Worm (Caenorhabditis elegans): ENCODE results near the gene Y27F2A.8.

ce11 chrII:3213898-3214297 is 30.3 kb downstream of the Y27F2A.8 start, which contains the start of gene ZC239.4:
- TF ChIP-seq zag-1 (tag; optimal IDR thresholded peaks at IDR 0.05) (no peak), unc-98 (GFP tag; IDR thresholded peaks at IDR 0.05) (no peak), tlp-1 (tag; optimal IDR thresholded peaks at IDR 0.05) (no peak), fos-1 (tag; optimal IDR thresholded peaks at IDR 0.05) (no peak), aly-2 (tag; optimal IDR thresholded peaks at IDR 0.05) (no peak), nhr-12 (tag; optimal IDR thresholded peaks at IDR 0.05) (no peak), xbp-1 (tag; optimal IDR thresholded peaks at IDR 0.05) (no peak), jun-1 (tag; optimal IDR thresholded peaks at IDR 0.05) (no peak)
